Worm (Caenorhabditis elegans) whole organism, L1 larva: ENCODE measurements around the gene mrpl-32.

Experiments used
- C16A3.4 ChIP-seq: fragments of 150-350 bp; optimal IDR thresholded peaks from 2 replicates; lab custom pipeline; 2014; ENCODE audit warnings: missing biosample characterization, missing genetic modification characterization
- Y116A8C.19 ChIP-seq: sonication (generic microtip); optimal IDR thresholded peaks from 2 replicates; lab custom pipeline; 2016; ENCODE audit warnings: missing compliant biosample characterization, missing genetic modification characterization, borderline replicate concordance
- alr-1 ChIP-seq: fragments of 200-800 bp; sonication (Bioruptor generic); optimal IDR thresholded peaks from 2 replicates; lab custom pipeline; 2018; ENCODE audit warnings: borderline replicate concordance, mild to moderate bottlenecking, missing genetic modification characterization, missing compliant biosample characterization
- aly-2 ChIP-seq: fragments of 150-350 bp; optimal IDR thresholded peaks from 2 replicates; lab custom pipeline; 2014; ENCODE audit warnings: missing biosample characterization, missing genetic modification characterization
- ama-1 ChIP-seq: fragments of 150-350 bp; optimal IDR thresholded peaks from 2 replicates; lab custom pipeline; 2014
- blmp-1 ChIP-seq: fragments of 150-350 bp; optimal IDR thresholded peaks from 2 replicates; lab custom pipeline; 2014; ENCODE audit warnings: missing biosample characterization, missing genetic modification characterization
- ceh-63 ChIP-seq: fragments of 200-800 bp; sonication (Bioruptor generic); optimal IDR thresholded peaks from 2 replicates; lab custom pipeline; 2018; ENCODE audit warnings: mild to moderate bottlenecking, missing genetic modification characterization, missing compliant biosample characterization
- ceh-82 ChIP-seq, 3 experiments: fragments of 150-350 bp in 1 of 3; sonication (generic microtip) in 2 of 3; optimal IDR thresholded peaks; 2 replicates each; lab custom pipeline; 2014 to 2017; ENCODE audit warnings: missing biosample characterization in 3 of 3, missing genetic modification characterization in 3 of 3
- dpl-1 ChIP-seq, 3 experiments: fragments of 150-350 bp in 2 of 3; sonication (generic microtip) in 1 of 3; optimal IDR thresholded peaks; 2 replicates each; lab custom pipeline; 2014 to 2017; ENCODE audit warnings: missing biosample characterization in 3 of 3, missing genetic modification characterization in 3 of 3, missing genetic modification reagents in 3 of 3
- efl-1 ChIP-seq, 4 experiments: fragments of 150-350 bp; optimal IDR thresholded peaks in 3 of 4; peaks in 1 of 4; 1 replicate in 1 of 4; 2 replicates in 3 of 4; lab custom pipeline; 2014; ENCODE audit warnings: missing biosample characterization in 2 of 4, missing genetic modification characterization in 2 of 4, missing genetic modification reagents in 2 of 4
- egl-13 ChIP-seq: sonication (generic microtip); optimal IDR thresholded peaks from 2 replicates; lab custom pipeline; 2016; ENCODE audit warnings: missing genotype, missing genetic modification reagents, missing genetic modification characterization, missing compliant biosample characterization
- fkh-10 ChIP-seq: sonication (generic microtip); optimal IDR thresholded peaks from 2 replicates; lab custom pipeline; 2017; ENCODE audit warnings: missing biosample characterization, missing genetic modification reagents, missing genetic modification characterization
- fkh-8 ChIP-seq: sonication (generic microtip); optimal IDR thresholded peaks from 2 replicates; lab custom pipeline; 2016; ENCODE audit warnings: mild to moderate bottlenecking, missing genetic modification characterization, missing compliant biosample characterization
- hlh-4 ChIP-seq: sonication (generic microtip); optimal IDR thresholded peaks from 2 replicates; lab custom pipeline; 2016; ENCODE audit warnings: mild to moderate bottlenecking, missing genetic modification characterization, missing compliant biosample characterization
- isw-1 ChIP-seq: fragments of 200-800 bp; sonication (Bioruptor generic); IDR thresholded peaks from 2 replicates; pipeline ENCODE4 v1.3.6; 2022; ENCODE audit warnings: missing genetic modification characterization, missing compliant biosample characterization
- jun-1 ChIP-seq: fragments of 150-350 bp; optimal IDR thresholded peaks from 2 replicates; lab custom pipeline; 2014; ENCODE audit warnings: missing biosample characterization, missing genetic modification reagents, missing genetic modification characterization
- lin-15B ChIP-seq: fragments of 150-350 bp; sonication (generic microtip); optimal IDR thresholded peaks from 3 replicates; lab custom pipeline; 2014; ENCODE audit warnings: missing biosample characterization, missing genetic modification characterization
- lin-35 ChIP-seq, 2 experiments: fragments of 150-350 bp; optimal IDR thresholded peaks; 2 replicates each; lab custom pipeline; 2014; ENCODE audit warnings: missing biosample characterization in 2 of 2, missing genetic modification characterization in 2 of 2, missing genetic modification reagents in 2 of 2
- lin-39 ChIP-seq: fragments of 150-350 bp; optimal IDR thresholded peaks from 2 replicates; lab custom pipeline; 2014; ENCODE audit warnings: missing biosample characterization, missing genetic modification reagents, missing genetic modification characterization
- lir-3 ChIP-seq: sonication (generic microtip); optimal IDR thresholded peaks from 2 replicates; lab custom pipeline; 2016; ENCODE audit warnings: mild to moderate bottlenecking, missing genetic modification characterization, moderate library complexity, missing compliant biosample characterization; ENCODE audit not compliant: poor library complexity
- lsy-2 ChIP-seq, 2 experiments: fragments of 150-350 bp; optimal IDR thresholded peaks; 2 replicates each; lab custom pipeline; 2014; ENCODE audit warnings: missing biosample characterization in 2 of 2, missing genetic modification characterization in 2 of 2
- mef-2 ChIP-seq: fragments of 150-350 bp; optimal IDR thresholded peaks from 2 replicates; lab custom pipeline; 2014; ENCODE audit warnings: missing biosample characterization, missing genetic modification characterization
- mep-1 ChIP-seq: fragments of 150-350 bp; optimal IDR thresholded peaks from 2 replicates; lab custom pipeline; 2014; ENCODE audit warnings: missing biosample characterization, missing genetic modification characterization
- nhr-11 ChIP-seq: fragments of 150-350 bp; optimal IDR thresholded peaks from 2 replicates; lab custom pipeline; 2014; ENCODE audit warnings: missing biosample characterization, missing genetic modification characterization
- nhr-19 ChIP-seq: fragments of 200-800 bp; sonication (Bioruptor generic); conservative IDR thresholded peaks from 2 replicates; pipeline ENCODE4 v1.3.6; 2022; ENCODE audit warnings: missing genetic modification characterization, missing compliant biosample characterization
- nhr-28 ChIP-seq: fragments of 150-350 bp; optimal IDR thresholded peaks from 2 replicates; lab custom pipeline; 2014; ENCODE audit warnings: missing biosample characterization, missing genetic modification characterization
- nhr-47 ChIP-seq: sonication (generic microtip); optimal IDR thresholded peaks from 2 replicates; lab custom pipeline; 2016; ENCODE audit warnings: mild to moderate bottlenecking, missing genetic modification characterization, moderate library complexity, missing compliant biosample characterization
- nhr-71 ChIP-seq: sonication (generic microtip); optimal IDR thresholded peaks from 2 replicates; lab custom pipeline; 2016; ENCODE audit warnings: mild to moderate bottlenecking, missing genetic modification characterization, moderate library complexity, missing compliant biosample characterization
- nhr-77 ChIP-seq: fragments of 150-350 bp; optimal IDR thresholded peaks from 2 replicates; lab custom pipeline; 2014; ENCODE audit warnings: missing biosample characterization, missing genetic modification characterization
- nhr-85 ChIP-seq: sonication (generic microtip); peaks from one replicate; lab custom pipeline; 2016; ENCODE audit warnings: missing genetic modification characterization, inconsistent platforms, missing compliant biosample characterization
- nhr-90 ChIP-seq: sonication (generic microtip); optimal IDR thresholded peaks from 2 replicates; lab custom pipeline; 2016; ENCODE audit warnings: mild to moderate bottlenecking, missing genetic modification characterization, missing compliant biosample characterization; ENCODE audit not compliant: poor library complexity
- rnt-1 ChIP-seq: sonication (generic microtip); optimal IDR thresholded peaks from 2 replicates; lab custom pipeline; 2016; ENCODE audit warnings: mild to moderate bottlenecking, missing genetic modification characterization, moderate library complexity, missing compliant biosample characterization
- skn-1 ChIP-seq: fragments of 150-350 bp; optimal IDR thresholded peaks from 2 replicates; lab custom pipeline; 2014; ENCODE audit warnings: missing biosample characterization, missing genetic modification characterization
- snpc-4 ChIP-seq: fragments of 150-350 bp; optimal IDR thresholded peaks from 2 replicates; lab custom pipeline; 2014; ENCODE audit warnings: missing biosample characterization, missing genetic modification characterization
- snu-23 ChIP-seq: sonication (generic microtip); optimal IDR thresholded peaks from 2 replicates; lab custom pipeline; 2016; ENCODE audit warnings: missing genetic modification characterization, missing compliant biosample characterization
- sox-4 ChIP-seq: sonication (generic microtip); optimal IDR thresholded peaks from 2 replicates; lab custom pipeline; 2016; ENCODE audit warnings: missing genetic modification characterization, missing compliant biosample characterization
- sup-37 ChIP-seq: fragments of 200-800 bp; sonication (Bioruptor generic); optimal IDR thresholded peaks from 2 replicates; lab custom pipeline; 2018; ENCODE audit warnings: mild to moderate bottlenecking, missing genetic modification characterization, missing compliant biosample characterization
- swsn-7 ChIP-seq: sonication (generic microtip); optimal IDR thresholded peaks from 2 replicates; lab custom pipeline; 2016; ENCODE audit warnings: missing genetic modification characterization, missing compliant biosample characterization
- tbx-2 ChIP-seq: sonication (generic microtip); optimal IDR thresholded peaks from 2 replicates; lab custom pipeline; 2016; ENCODE audit warnings: missing genetic modification characterization, missing compliant biosample characterization
- unc-130 ChIP-seq: fragments of 150-350 bp; optimal IDR thresholded peaks from 2 replicates; lab custom pipeline; 2017; ENCODE audit warnings: missing biosample characterization, missing genetic modification characterization, inconsistent platforms
- unc-62 ChIP-seq: fragments of 150-350 bp; optimal IDR thresholded peaks from 2 replicates; lab custom pipeline; 2014; ENCODE audit warnings: missing biosample characterization, missing genetic modification reagents, missing genetic modification characterization
- xbp-1 ChIP-seq: sonication (generic microtip); optimal IDR thresholded peaks from 2 replicates; lab custom pipeline; 2016; ENCODE audit warnings: missing genetic modification characterization, missing compliant biosample characterization
- ztf-11 ChIP-seq, 2 experiments: sonication (generic microtip); optimal IDR thresholded peaks; 2 replicates each; lab custom pipeline; 2016 to 2017; ENCODE audit warnings: missing genetic modification characterization in 2 of 2, missing biosample characterization in 1 of 2, missing compliant biosample characterization in 1 of 2

Gene mrpl-32

DNA sequence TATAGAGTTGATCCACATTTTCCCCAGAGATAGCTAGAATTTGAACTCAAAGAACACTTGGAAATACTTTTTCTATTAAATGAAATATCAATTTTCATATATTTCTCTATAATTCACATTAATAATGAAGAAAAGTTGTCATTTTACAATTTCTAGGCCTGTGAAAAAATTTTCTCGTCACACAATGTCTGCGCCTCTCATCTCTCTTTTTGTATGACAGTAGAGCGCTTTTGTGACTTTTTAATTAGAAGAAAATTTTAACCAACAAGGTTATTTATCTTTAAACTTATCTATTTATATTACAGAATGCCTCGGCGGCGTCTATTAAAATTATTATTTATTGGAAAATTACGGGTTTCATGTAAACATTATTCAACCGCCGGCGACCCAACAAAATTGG lies 20.5 kb upstream of the mrpl-32 start, which contains the start of gene ZK1236.1:
TSS of gene ZK1236.1 (plus strand) at position 263 of the 400 bp plus-strand sequence.
- TF ChIP-seq dpl-1 (GFP tag; optimal IDR thresholded peaks at IDR 0.05; lab: Kevin White, UChicago) (peak in 1 of 3 experiments; percentile 6), lin-35 (GFP tag; optimal IDR thresholded peaks at IDR 0.05; lab: Kevin White, UChicago) (peak in 1 of 2 experiments; percentile 10), isw-1 (GFP tag; lab: Robert Waterston, UW) (no peak)

DNA sequence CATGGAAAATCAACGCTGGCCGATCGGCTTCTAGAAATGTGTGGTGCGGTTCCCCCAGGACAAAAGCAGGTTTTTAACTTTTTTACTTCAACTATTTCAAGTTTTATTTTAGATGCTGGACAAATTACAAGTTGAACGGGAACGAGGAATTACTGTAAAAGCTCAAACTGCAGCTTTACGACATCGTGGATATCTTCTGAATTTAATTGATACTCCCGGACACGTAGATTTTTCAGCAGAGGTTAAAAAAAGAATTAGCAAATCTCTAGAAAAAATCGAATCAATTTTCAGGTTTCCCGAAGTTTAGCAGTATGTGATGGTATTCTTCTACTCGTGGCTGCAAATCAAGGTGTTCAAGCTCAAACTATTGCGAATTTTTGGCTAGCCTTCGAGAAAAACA lies 20.1 kb upstream of the mrpl-32 start:
- TF ChIP-seq lin-39 (tag; lab: Kevin White, UChicago): no peak
- no peak for TF ChIP-seq skn-1 (tag; lab: Kevin White, UChicago)
- no peak for TF ChIP-seq efl-1 (optimal IDR thresholded peaks at IDR 0.05; lab: Kevin White, UChicago)
- TF ChIP-seq efl-1 (GFP tag; optimal IDR thresholded peaks at IDR 0.05 in 1 of 2; lab: Kevin White, UChicago): peak in 1 of 2 experiments; percentile 91
- no peak for TF ChIP-seq snu-23 (GFP tag; lab: Kevin White, UChicago)
- TF ChIP-seq sup-37 (GFP tag; lab: Kevin White, UChicago): no peak
- TF ChIP-seq unc-62 (GFP tag; lab: Kevin White, UChicago): no peak
- TF ChIP-seq alr-1 (tag; lab: Kevin White, UChicago): no peak
- TF ChIP-seq nhr-11 (tag; lab: Kevin White, UChicago): no peak

DNA sequence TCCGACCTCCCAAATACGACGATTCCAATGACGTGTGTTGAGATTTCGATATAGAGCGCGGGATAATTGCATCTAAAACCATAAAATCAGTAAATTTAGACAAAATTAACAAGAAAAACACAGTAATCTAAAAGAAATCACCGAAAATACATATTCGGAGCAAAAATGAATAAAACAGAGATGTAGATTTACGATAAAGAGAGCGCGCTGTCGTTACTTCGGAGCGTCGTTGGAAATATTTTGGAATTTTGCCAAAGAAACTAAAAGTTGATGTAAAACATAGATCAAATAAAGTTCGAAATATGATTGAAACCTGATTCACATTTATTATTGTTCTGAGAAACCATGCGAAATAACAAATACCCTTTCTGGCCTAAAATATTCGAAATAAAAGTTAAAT lies 17.4 kb upstream of the mrpl-32 start, which contains the start of gene ZK1236.5:
TSS of gene ZK1236.5 (minus strand) at position 72 of the 400 bp plus-strand sequence.
- TF ChIP-seq nhr-85 (tag; lab: Kevin White, UChicago) (peak; percentile 39), snu-23 (GFP tag; lab: Kevin White, UChicago) (peak; percentile 59), lsy-2 (tag; optimal IDR thresholded peaks at IDR 0.05; lab: Kevin White, UChicago) (peak; percentile 54 to 76), unc-130 (tag; lab: Kevin White, UChicago) (no peak), nhr-71 (peak; percentile 45), snpc-4 (no peak), aly-2 (tag; lab: Kevin White, UChicago) (peak; percentile 49), nhr-19 (GFP tag; lab: Robert Waterston, UW) (0 out of 2 replicates have a peak, but pooled peaks have one; percentile 9), hlh-4 (tag; lab: Kevin White, UChicago) (no peak), ama-1 (lab: Kevin White, UChicago) (no peak), lin-15B (no peak), fkh-10 (GFP tag; lab: Kevin White, UChicago) (no peak), sox-4 (tag; lab: Kevin White, UChicago) (no peak), jun-1 (tag; lab: Kevin White, UChicago) (no peak), efl-1 (optimal IDR thresholded peaks at IDR 0.05; lab: Kevin White, UChicago) (peak; percentile 47 to 59), efl-1 (GFP tag; optimal IDR thresholded peaks at IDR 0.05 in 1 of 2; lab: Kevin White, UChicago) (peak; percentile 48 to 94), tbx-2 (tag; lab: Kevin White, UChicago) (peak; percentile 11), dpl-1 (GFP tag; optimal IDR thresholded peaks at IDR 0.05; lab: Kevin White, UChicago) (peak; percentile 20 to 56 (median 53)), ztf-11 (tag; optimal IDR thresholded peaks at IDR 0.05; lab: Kevin White, UChicago) (no peak), C16A3.4 (tag; lab: Kevin White, UChicago) (peak; percentile 1), blmp-1 (tag; lab: Kevin White, UChicago) (peak; percentile 62), lin-35 (GFP tag; optimal IDR thresholded peaks at IDR 0.05; lab: Kevin White, UChicago) (peak; percentile 43 to 67), nhr-47 (tag; lab: Kevin White, UChicago) (peak; percentile 50), fkh-8 (tag; lab: Kevin White, UChicago) (peak; percentile 28), nhr-90 (tag; lab: Kevin White, UChicago) (no peak), swsn-7 (peak; percentile 18), ceh-63 (GFP tag; lab: Kevin White, UChicago) (no peak), lir-3 (tag; lab: Kevin White, UChicago) (no peak), xbp-1 (tag; lab: Kevin White, UChicago) (peak; percentile 39), isw-1 (GFP tag; lab: Robert Waterston, UW) (0 out of 2 replicates have a peak, but pooled peaks have one; percentile 13), mep-1 (tag; lab: Kevin White, UChicago) (peak; percentile 49), egl-13 (no peak), ceh-82 (tag; optimal IDR thresholded peaks at IDR 0.05; lab: Kevin White, UChicago) (peak in 1 of 3 experiments; percentile 26), nhr-28 (no peak), mef-2 (no peak), nhr-77 (tag; lab: Kevin White, UChicago) (no peak), rnt-1 (tag; lab: Kevin White, UChicago) (peak; percentile 12), Y116A8C.19 (no peak)
